Worm (Caenorhabditis elegans) whole organism, L3 larva: ENCODE data around the gene sma-3.

ENCODE experiments used
- R02D3.7 ChIP-seq: fragments of 150-350 bp; optimal IDR thresholded peaks from 2 replicates; lab custom pipeline; 2014; ENCODE audit warnings: missing biosample characterization, missing genetic modification characterization
- ZK546.5 ChIP-seq: sonication (generic microtip); optimal IDR thresholded peaks from 2 replicates; lab custom pipeline; 2017; ENCODE audit warnings: missing biosample characterization, missing genetic modification characterization
- aly-2 ChIP-seq: fragments of 150-350 bp; optimal IDR thresholded peaks from 2 replicates; lab custom pipeline; 2014; ENCODE audit warnings: missing biosample characterization, missing genetic modification characterization
- ama-1 ChIP-seq: fragments of 150-350 bp; optimal IDR thresholded peaks from 2 replicates; lab custom pipeline; 2018
- ceh-16 ChIP-seq: sonication (generic microtip); optimal IDR thresholded peaks from 2 replicates; lab custom pipeline; 2017; ENCODE audit warnings: missing biosample characterization, missing genetic modification characterization
- ceh-28 ChIP-seq: fragments of 150-350 bp; optimal IDR thresholded peaks from 2 replicates; lab custom pipeline; 2014; ENCODE audit warnings: missing biosample characterization, missing genetic modification reagents, missing genetic modification characterization
- ceh-82 ChIP-seq: fragments of 150-350 bp; optimal IDR thresholded peaks from 2 replicates; lab custom pipeline; 2014; ENCODE audit warnings: missing biosample characterization, missing genetic modification characterization
- ceh-9 ChIP-seq: sonication (generic microtip); optimal IDR thresholded peaks from 2 replicates; lab custom pipeline; 2018; ENCODE audit warnings: missing biosample characterization, missing genetic modification characterization
- daf-12 ChIP-seq: fragments of 150-350 bp; optimal IDR thresholded peaks from 2 replicates; lab custom pipeline; 2014; ENCODE audit warnings: missing biosample characterization, missing genetic modification reagents, missing genetic modification characterization
- egl-27 ChIP-seq: sonication (generic microtip); optimal IDR thresholded peaks from 4 replicates; lab custom pipeline; 2017; ENCODE audit warnings: missing biosample characterization, missing genetic modification reagents, missing genetic modification characterization
- egl-5 ChIP-seq: fragments of 150-350 bp; optimal IDR thresholded peaks from 2 replicates; lab custom pipeline; 2017; ENCODE audit warnings: missing biosample characterization, missing genetic modification reagents, missing genetic modification characterization, inconsistent platforms
- elt-1 ChIP-seq: fragments of 150-350 bp; optimal IDR thresholded peaks from 2 replicates; lab custom pipeline; 2014; ENCODE audit warnings: missing biosample characterization, missing genetic modification characterization
- elt-2 ChIP-seq: sonication (generic microtip); optimal IDR thresholded peaks from 2 replicates; lab custom pipeline; 2016; ENCODE audit warnings: missing genetic modification reagents, mild to moderate bottlenecking, missing genetic modification characterization, missing compliant biosample characterization
- elt-3 ChIP-seq, 3 experiments: fragments of 150-350 bp in 1 of 3; sonication (generic microtip) in 2 of 3; optimal IDR thresholded peaks; 2 replicates in 2 of 3; 4 replicates in 1 of 3; lab custom pipeline; 2014 to 2017; ENCODE audit warnings: missing biosample characterization in 3 of 3, missing genetic modification characterization in 3 of 3
- eor-1 ChIP-seq, 2 experiments: fragments of 150-350 bp; optimal IDR thresholded peaks; 2 replicates each; lab custom pipeline; 2014 to 2018; ENCODE audit warnings: missing biosample characterization in 2 of 2, missing genetic modification characterization in 2 of 2
- fkh-10 ChIP-seq: sonication (generic microtip); optimal IDR thresholded peaks from 2 replicates; lab custom pipeline; 2017; ENCODE audit warnings: missing biosample characterization, missing genetic modification reagents, missing genetic modification characterization
- fkh-2 ChIP-seq: fragments of 150-350 bp; optimal IDR thresholded peaks from 2 replicates; lab custom pipeline; 2014; ENCODE audit warnings: missing biosample characterization, missing genetic modification reagents, missing genetic modification characterization
- fos-1 ChIP-seq: fragments of 150-350 bp; optimal IDR thresholded peaks from 2 replicates; lab custom pipeline; 2014; ENCODE audit warnings: missing biosample characterization, missing genetic modification characterization
- hmg-11 ChIP-seq: sonication (generic microtip); optimal IDR thresholded peaks from 2 replicates; lab custom pipeline; 2016; ENCODE audit warnings: missing genetic modification characterization, missing compliant biosample characterization
- jun-1 ChIP-seq: fragments of 150-350 bp; optimal IDR thresholded peaks from 2 replicates; lab custom pipeline; 2014; ENCODE audit warnings: missing biosample characterization, missing genetic modification reagents, missing genetic modification characterization
- lin-15B ChIP-seq: fragments of 150-350 bp; optimal IDR thresholded peaks from 2 replicates; lab custom pipeline; 2014; ENCODE audit warnings: missing biosample characterization, missing genetic modification characterization
- lin-39 ChIP-seq: fragments of 150-350 bp; optimal IDR thresholded peaks from 2 replicates; lab custom pipeline; 2018; ENCODE audit warnings: missing biosample characterization, missing genetic modification reagents, missing genetic modification characterization
- lsy-12 ChIP-seq: sonication (generic microtip); optimal IDR thresholded peaks from 2 replicates; lab custom pipeline; 2016; ENCODE audit warnings: mild to moderate bottlenecking, missing genetic modification characterization, missing compliant biosample characterization
- mdl-1 ChIP-seq: fragments of 150-350 bp; optimal IDR thresholded peaks from 2 replicates; lab custom pipeline; 2014; ENCODE audit warnings: missing biosample characterization, missing genetic modification characterization
- mml-1 ChIP-seq: fragments of 150-350 bp; sonication (generic microtip); optimal IDR thresholded peaks from 3 replicates; lab custom pipeline; 2014; ENCODE audit warnings: missing biosample characterization, missing genetic modification characterization
- nfya-1 ChIP-seq: sonication (generic microtip); optimal IDR thresholded peaks from 2 replicates; lab custom pipeline; 2017; ENCODE audit warnings: missing genetic modification characterization, mild to moderate bottlenecking, missing compliant biosample characterization, antibody characterized with exemption, moderate library complexity; ENCODE audit not compliant: insufficient read depth
- nhr-11 ChIP-seq: fragments of 150-350 bp; optimal IDR thresholded peaks from 2 replicates; lab custom pipeline; 2014; ENCODE audit warnings: missing biosample characterization, missing genetic modification characterization
- nhr-12 ChIP-seq: fragments of 150-350 bp; optimal IDR thresholded peaks from 2 replicates; lab custom pipeline; 2014; ENCODE audit warnings: missing biosample characterization, missing genetic modification characterization
- nhr-23 ChIP-seq: fragments of 150-350 bp; optimal IDR thresholded peaks from 2 replicates; lab custom pipeline; 2014; ENCODE audit warnings: missing biosample characterization, missing genetic modification reagents, missing genetic modification characterization
- nhr-237 ChIP-seq: fragments of 150-350 bp; optimal IDR thresholded peaks from 2 replicates; lab custom pipeline; 2014; ENCODE audit warnings: missing biosample characterization, missing genetic modification characterization
- nhr-25 ChIP-seq: sonication (generic microtip); optimal IDR thresholded peaks from 2 replicates; lab custom pipeline; 2017; ENCODE audit warnings: missing biosample characterization, missing genetic modification characterization
- nhr-28 ChIP-seq: fragments of 150-350 bp; optimal IDR thresholded peaks from 2 replicates; lab custom pipeline; 2014; ENCODE audit warnings: missing biosample characterization, missing genetic modification characterization
- nhr-43 ChIP-seq: sonication (generic microtip); optimal IDR thresholded peaks from 2 replicates; lab custom pipeline; 2016; ENCODE audit warnings: mild to moderate bottlenecking, missing genetic modification characterization, missing compliant biosample characterization; ENCODE audit not compliant: poor library complexity, severe bottlenecking
- nhr-67 ChIP-seq: fragments of 150-350 bp; optimal IDR thresholded peaks from 2 replicates; lab custom pipeline; 2014; ENCODE audit warnings: missing biosample characterization, missing genetic modification characterization
- nhr-76 ChIP-seq: fragments of 150-350 bp; sonication (generic microtip); optimal IDR thresholded peaks from 5 replicates; lab custom pipeline; 2014; ENCODE audit warnings: missing biosample characterization, missing genetic modification characterization
- nhr-77 ChIP-seq: fragments of 150-350 bp; optimal IDR thresholded peaks from 2 replicates; lab custom pipeline; 2014; ENCODE audit warnings: missing biosample characterization, missing genetic modification characterization
- pha-4 ChIP-seq: fragments of 150-350 bp; optimal IDR thresholded peaks from 2 replicates; lab custom pipeline; 2014; ENCODE audit warnings: missing biosample characterization, missing genetic modification reagents, missing genetic modification characterization
- pqm-1 ChIP-seq: fragments of 150-350 bp; optimal IDR thresholded peaks from 2 replicates; lab custom pipeline; 2017; ENCODE audit warnings: missing biosample characterization, missing genetic modification characterization, inconsistent platforms
- sea-2 ChIP-seq: fragments of 150-350 bp; sonication (generic microtip); optimal IDR thresholded peaks from 4 replicates; lab custom pipeline; 2014; ENCODE audit warnings: missing biosample characterization, missing genetic modification reagents, missing genetic modification characterization
- skn-1 ChIP-seq: fragments of 150-350 bp; optimal IDR thresholded peaks from 2 replicates; lab custom pipeline; 2014; ENCODE audit warnings: missing biosample characterization, missing genetic modification characterization
- snpc-4 ChIP-seq: fragments of 150-350 bp; optimal IDR thresholded peaks from 2 replicates; lab custom pipeline; 2014; ENCODE audit warnings: missing biosample characterization, missing genetic modification characterization
- tbx-2 ChIP-seq: sonication (generic microtip); optimal IDR thresholded peaks from 2 replicates; lab custom pipeline; 2016; ENCODE audit warnings: mild to moderate bottlenecking, missing genetic modification characterization, missing compliant biosample characterization
- unc-39 ChIP-seq: sonication (generic microtip); optimal IDR thresholded peaks from 4 replicates; lab custom pipeline; 2017; ENCODE audit warnings: missing biosample characterization, missing genetic modification characterization
- unc-62 ChIP-seq: fragments of 150-350 bp; sonication (generic microtip); optimal IDR thresholded peaks from 4 replicates; lab custom pipeline; 2014; ENCODE audit warnings: missing biosample characterization, missing genetic modification reagents, missing genetic modification characterization
- zag-1 ChIP-seq: fragments of 150-350 bp; optimal IDR thresholded peaks from 2 replicates; lab custom pipeline; 2014; ENCODE audit warnings: missing biosample characterization, missing genetic modification characterization
- ztf-11 ChIP-seq: fragments of 150-350 bp; optimal IDR thresholded peaks from 2 replicates; lab custom pipeline; 2014; ENCODE audit warnings: missing biosample characterization, missing genetic modification characterization
- ztf-4 ChIP-seq: fragments of 150-350 bp; optimal IDR thresholded peaks from 2 replicates; lab custom pipeline; 2014; ENCODE audit warnings: missing biosample characterization, missing genetic modification characterization

The sma-3 gene

ce11 chrIII:6897587-6898064, 33.9 kb upstream of the sma-3 start, which contains the start of gene T07E3.4 (continued):
- no peak for TF ChIP-seq ztf-11 (tag; lab: Kevin White, UChicago)
- peak; percentile 38 for TF ChIP-seq lin-15B (tag; lab: Kevin White, UChicago)
- TF ChIP-seq nhr-28 (tag; lab: Kevin White, UChicago): no peak
- TF ChIP-seq daf-12 (tag; lab: Kevin White, UChicago): no peak
- no peak for TF ChIP-seq ceh-82 (tag; lab: Kevin White, UChicago)
- TF ChIP-seq skn-1: no peak
- no peak for TF ChIP-seq unc-39 (tag; lab: Kevin White, UChicago)

ce11 chrIII:6895677-6896076, 31.9 kb upstream of the sma-3 start:
- TF ChIP-seq ZK546.5: no peak
- peak; percentile 18 for TF ChIP-seq pha-4 (tag; lab: Kevin White, UChicago)

ce11 chrIII:6895166-6895565, 31.4 kb upstream of the sma-3 start:
- TF ChIP-seq aly-2 (tag; lab: Kevin White, UChicago) (no peak), fkh-10 (GFP tag; lab: Kevin White, UChicago) (no peak), nhr-28 (tag; lab: Kevin White, UChicago) (no peak), pqm-1 (peak; percentile 79), ZK546.5 (no peak), skn-1 (no peak), eor-1 (tag; optimal IDR thresholded peaks at IDR 0.05; lab: Kevin White, UChicago) (no peak), egl-5 (tag; lab: Kevin White, UChicago) (no peak), lin-39 (no peak), hmg-11 (tag; lab: Kevin White, UChicago) (no peak), nhr-237 (tag; lab: Kevin White, UChicago) (no peak), pha-4 (tag; lab: Kevin White, UChicago) (no peak), elt-2 (tag; lab: Kevin White, UChicago) (peak; percentile 83), ceh-16 (tag; lab: Kevin White, UChicago) (no peak), egl-27 (tag; lab: Kevin White, UChicago) (peak; percentile 56), tbx-2 (tag; lab: Kevin White, UChicago) (no peak), ceh-9 (tag; lab: Kevin White, UChicago) (no peak), nhr-76 (tag; lab: Kevin White, UChicago) (peak; percentile 19), nhr-43 (peak; percentile 64), elt-1 (tag; lab: Kevin White, UChicago) (no peak), ceh-82 (tag; lab: Kevin White, UChicago) (no peak), nhr-23 (tag; lab: Kevin White, UChicago) (peak; percentile 84), snpc-4 (tag; lab: Kevin White, UChicago) (no peak), nhr-12 (no peak), elt-3 (tag; optimal IDR thresholded peaks at IDR 0.05; lab: Kevin White, UChicago) (peak; percentile 41 to 84 (median 77)), nhr-11 (tag; lab: Kevin White, UChicago) (no peak), mml-1 (tag; lab: Kevin White, UChicago) (peak; percentile 28), nhr-77 (tag; lab: Kevin White, UChicago) (no peak), lin-15B (tag; lab: Kevin White, UChicago) (peak; percentile 30), mdl-1 (tag; lab: Kevin White, UChicago) (no peak), jun-1 (tag; lab: Kevin White, UChicago) (no peak), unc-62 (peak; percentile 19), fos-1 (no peak), zag-1 (tag; lab: Kevin White, UChicago) (no peak), ztf-11 (tag; lab: Kevin White, UChicago) (no peak), unc-39 (tag; lab: Kevin White, UChicago) (no peak), R02D3.7 (peak; percentile 57), ama-1 (lab: Kevin White, UChicago) (peak; percentile 31), fkh-2 (tag; lab: Kevin White, UChicago) (no peak), nhr-25 (tag; lab: Kevin White, UChicago) (peak; percentile 13), daf-12 (tag; lab: Kevin White, UChicago) (no peak), ztf-4 (tag; lab: Kevin White, UChicago) (no peak), nfya-1 (tag; lab: Kevin White, UChicago) (peak; percentile 71), lsy-12 (tag; lab: Kevin White, UChicago) (no peak), ceh-28 (peak; percentile 53), nhr-67 (no peak), sea-2 (GFP tag; lab: Kevin White, UChicago) (no peak)
